Fruit fly (Drosophila melanogaster) whole organism, prepupa: ENCODE data around the gene CG6661.

ENCODE experiments used
- CG10631 ChIP-seq: fragments of 200-800 bp; sonication (Bioruptor generic); optimal IDR thresholded peaks from 2 replicates; lab custom pipeline; 2016; ENCODE audit warnings: missing biosample characterization, missing genetic modification characterization
- CG10669 ChIP-seq: fragments of 200-800 bp; sonication (Bioruptor generic); optimal IDR thresholded peaks from 3 replicates; lab custom pipeline; 2018; ENCODE audit warnings: missing biosample characterization, mild to moderate bottlenecking, missing genetic modification characterization, moderate library complexity
- CG11294 ChIP-seq: fragments of 200-800 bp; sonication (Bioruptor generic); IDR thresholded peaks from 2 replicates; pipeline ENCODE4 v1.3.6; 2022; ENCODE audit warnings: missing biosample characterization, missing genetic modification characterization
- CG15336 ChIP-seq: fragments of 200-800 bp; sonication (Bioruptor generic); IDR thresholded peaks from 2 replicates; pipeline ENCODE4 v1.3.6; 2022; ENCODE audit warnings: missing biosample characterization, missing genetic modification characterization
- CG16779 ChIP-seq: fragments of 200-800 bp; sonication (Bioruptor generic); optimal IDR thresholded peaks from 3 replicates; lab custom pipeline; 2017; ENCODE audit warnings: missing biosample characterization, mild to moderate bottlenecking, missing genetic modification characterization
- CG3032 ChIP-seq: fragments of 200-800 bp; optimal IDR thresholded peaks from 2 replicates; lab custom pipeline; 2019; ENCODE audit warnings: missing biosample characterization, mild to moderate bottlenecking, missing genetic modification characterization, moderate library complexity
- CG31627 ChIP-seq: fragments of 200-800 bp; sonication (Bioruptor generic); optimal IDR thresholded peaks from 3 replicates; lab custom pipeline; 2016; ENCODE audit warnings: missing biosample characterization, missing genetic modification characterization
- CG32006 ChIP-seq: fragments of 200-800 bp; sonication (Bioruptor generic); optimal IDR thresholded peaks from 3 replicates; lab custom pipeline; 2017; ENCODE audit warnings: missing biosample characterization, mild to moderate bottlenecking, missing genetic modification characterization
- CG34406 ChIP-seq: fragments of 200-800 bp; sonication (Bioruptor generic); optimal IDR thresholded peaks from 3 replicates; lab custom pipeline; 2016; ENCODE audit warnings: missing biosample characterization, missing genetic modification characterization
- CG3919 ChIP-seq: fragments of 200-800 bp; sonication (Bioruptor generic); optimal IDR thresholded peaks from 3 replicates; lab custom pipeline; 2016; ENCODE audit warnings: missing biosample characterization, missing genetic modification characterization
- CG6163 ChIP-seq: fragments of 200-800 bp; sonication (Bioruptor generic); IDR thresholded peaks from 3 replicates; pipeline ENCODE4 v1.3.6; 2022; ENCODE audit warnings: missing biosample characterization, missing genetic modification characterization
- CG6792 ChIP-seq: fragments of 200-800 bp; sonication (Bioruptor generic); optimal IDR thresholded peaks from 3 replicates; lab custom pipeline; 2016; ENCODE audit warnings: missing biosample characterization, missing genetic modification characterization
- CG6808 ChIP-seq: fragments of 200-800 bp; sonication (Bioruptor generic); optimal IDR thresholded peaks from 3 replicates; lab custom pipeline; 2017; ENCODE audit warnings: missing biosample characterization, missing genetic modification characterization, mild to moderate bottlenecking, moderate library complexity, missing genetic modification reagents
- CG6854 ChIP-seq: fragments of 200-800 bp; sonication (Bioruptor generic); optimal IDR thresholded peaks from 2 replicates; lab custom pipeline; 2017; ENCODE audit warnings: missing biosample characterization, mild to moderate bottlenecking, missing genetic modification characterization
- CG7368 ChIP-seq: fragments of 200-800 bp; sonication (Bioruptor generic); optimal IDR thresholded peaks from 3 replicates; lab custom pipeline; 2016; ENCODE audit warnings: missing biosample characterization, missing genetic modification characterization
- CG8119 ChIP-seq: fragments of 200-800 bp; sonication (Bioruptor generic); IDR thresholded peaks from 3 replicates; pipeline ENCODE4 v1.3.6; 2022; ENCODE audit warnings: missing biosample characterization, missing genetic modification characterization
- CG8319 ChIP-seq: fragments of 200-800 bp; sonication (Bioruptor generic); optimal IDR thresholded peaks from 3 replicates; lab custom pipeline; 2016; ENCODE audit warnings: missing biosample characterization, missing genetic modification characterization
- CG8632 ChIP-seq: fragments of 200-800 bp; sonication (Bioruptor generic); optimal IDR thresholded peaks from 3 replicates; lab custom pipeline; 2016; ENCODE audit warnings: missing biosample characterization, missing genetic modification characterization
- Eip75B ChIP-seq: fragments of 200-800 bp; sonication (Bioruptor generic); optimal IDR thresholded peaks from 3 replicates; lab custom pipeline; 2016; ENCODE audit warnings: missing biosample characterization, missing genetic modification characterization
- Eip78C ChIP-seq: fragments of 200-800 bp; sonication (Bioruptor generic); peaks from one replicate; lab custom pipeline; 2016; ENCODE audit warnings: missing biosample characterization, missing genetic modification characterization
- Eip93F ChIP-seq: fragments of 200-800 bp; sonication (Bioruptor generic); optimal IDR thresholded peaks from 2 replicates; lab custom pipeline; 2016; ENCODE audit warnings: missing biosample characterization, mild to moderate bottlenecking, missing genetic modification characterization
- Ets21C ChIP-seq: fragments of 200-800 bp; sonication (Bioruptor generic); optimal IDR thresholded peaks from 3 replicates; lab custom pipeline; 2016; ENCODE audit warnings: missing biosample characterization, missing genetic modification characterization
- Ets96B ChIP-seq: fragments of 200-800 bp; optimal IDR thresholded peaks from 2 replicates; lab custom pipeline; 2019; ENCODE audit warnings: missing biosample characterization, mild to moderate bottlenecking, missing genetic modification characterization, moderate library complexity
- Gug ChIP-seq: fragments of 200-800 bp; sonication (Bioruptor generic); IDR thresholded peaks from 2 replicates; pipeline ENCODE4 v1.3.6; 2022; ENCODE audit warnings: missing biosample characterization, missing genetic modification characterization
- Hr39 ChIP-seq: fragments of 200-800 bp; sonication (Bioruptor generic); optimal IDR thresholded peaks from 2 replicates; lab custom pipeline; 2016; ENCODE audit warnings: missing biosample characterization, missing genetic modification characterization
- Hr4 ChIP-seq: fragments of 200-800 bp; sonication (Bioruptor generic); optimal IDR thresholded peaks from 3 replicates; lab custom pipeline; 2016; ENCODE audit warnings: missing biosample characterization, missing genetic modification characterization
- Lpt ChIP-seq: fragments of 200-800 bp; sonication (Bioruptor generic); optimal IDR thresholded peaks from 3 replicates; lab custom pipeline; 2016; ENCODE audit warnings: missing biosample characterization, missing genetic modification characterization
- Met ChIP-seq: fragments of 200-800 bp; sonication (Bioruptor generic); optimal IDR thresholded peaks from 3 replicates; lab custom pipeline; 2016; ENCODE audit warnings: missing biosample characterization, missing genetic modification characterization
- OdsH ChIP-seq: fragments of 200-800 bp; sonication (Bioruptor generic); optimal IDR thresholded peaks from 3 replicates; lab custom pipeline; 2016; ENCODE audit warnings: missing biosample characterization, missing genetic modification characterization
- Smox ChIP-seq: fragments of 200-800 bp; sonication (Bioruptor generic); optimal IDR thresholded peaks from 3 replicates; lab custom pipeline; 2016; ENCODE audit warnings: missing biosample characterization, missing genetic modification characterization
- Sox14 ChIP-seq: fragments of 200-800 bp; sonication (Bioruptor generic); optimal IDR thresholded peaks from 3 replicates; lab custom pipeline; 2016; ENCODE audit warnings: missing biosample characterization, missing genetic modification characterization
- achi ChIP-seq: fragments of 200-800 bp; sonication (Bioruptor generic); optimal IDR thresholded peaks from 3 replicates; lab custom pipeline; 2016; ENCODE audit warnings: missing biosample characterization, missing genetic modification characterization
- acj6 ChIP-seq: fragments of 200-800 bp; sonication (Bioruptor generic); optimal IDR thresholded peaks from 3 replicates; lab custom pipeline; 2016; ENCODE audit warnings: missing biosample characterization, missing genetic modification characterization
- cyc ChIP-seq: fragments of 200-800 bp; sonication (Bioruptor generic); optimal IDR thresholded peaks from 3 replicates; lab custom pipeline; 2016; ENCODE audit warnings: missing biosample characterization, missing genetic modification characterization
- dac ChIP-seq: fragments of 200-800 bp; sonication (Bioruptor generic); optimal IDR thresholded peaks from 2 replicates; lab custom pipeline; 2017; ENCODE audit warnings: missing biosample characterization, mild to moderate bottlenecking, missing genetic modification characterization
- dsx ChIP-seq: fragments of 200-800 bp; optimal IDR thresholded peaks from 3 replicates; lab custom pipeline; 2019; ENCODE audit warnings: missing biosample characterization, mild to moderate bottlenecking, missing genetic modification characterization, moderate library complexity; ENCODE audit not compliant: poor library complexity, severe bottlenecking
- eg ChIP-seq: fragments of 200-800 bp; sonication (Bioruptor generic); IDR thresholded peaks from 3 replicates; pipeline ENCODE4 v1.3.6; 2022; ENCODE audit warnings: missing biosample characterization, missing genetic modification characterization
- esn ChIP-seq: fragments of 200-800 bp; sonication (Bioruptor generic); optimal IDR thresholded peaks from 2 replicates; lab custom pipeline; 2016; ENCODE audit warnings: missing biosample characterization, mild to moderate bottlenecking, missing genetic modification characterization, moderate library complexity
- fd59A ChIP-seq: fragments of 200-800 bp; sonication (Bioruptor generic); optimal IDR thresholded peaks from 2 replicates; lab custom pipeline; 2017; ENCODE audit warnings: missing biosample characterization, mild to moderate bottlenecking, missing genetic modification characterization, missing genetic modification reagents
- fd85E ChIP-seq: fragments of 200-800 bp; sonication (Bioruptor generic); optimal IDR thresholded peaks from 3 replicates; lab custom pipeline; 2016; ENCODE audit warnings: missing biosample characterization, missing genetic modification characterization
- fkh ChIP-seq: fragments of 200-800 bp; sonication (Bioruptor generic); optimal IDR thresholded peaks from 3 replicates; lab custom pipeline; 2017; ENCODE audit warnings: missing biosample characterization, mild to moderate bottlenecking, missing genetic modification characterization, moderate library complexity
- lz ChIP-seq: fragments of 200-800 bp; sonication (Bioruptor generic); optimal IDR thresholded peaks from 3 replicates; lab custom pipeline; 2016; ENCODE audit warnings: missing biosample characterization, missing genetic modification characterization
- net ChIP-seq: fragments of 200-800 bp; sonication (Bioruptor generic); optimal IDR thresholded peaks from 3 replicates; lab custom pipeline; 2016; ENCODE audit warnings: missing biosample characterization, missing genetic modification characterization
- pdm3 ChIP-seq: fragments of 200-800 bp; sonication (Bioruptor generic); optimal IDR thresholded peaks from 3 replicates; lab custom pipeline; 2016; ENCODE audit warnings: missing biosample characterization, missing genetic modification characterization
- salr ChIP-seq, 2 experiments: fragments of 200-800 bp; sonication (Bioruptor generic); optimal IDR thresholded peaks; 3 replicates each; lab custom pipeline; 2016 to 2018; ENCODE audit warnings: missing biosample characterization in 2 of 2, missing genetic modification characterization in 2 of 2, mild to moderate bottlenecking in 1 of 2
- spab ChIP-seq: fragments of 200-800 bp; sonication (Bioruptor generic); optimal IDR thresholded peaks from 2 replicates; lab custom pipeline; 2017; ENCODE audit warnings: missing biosample characterization, mild to moderate bottlenecking, missing genetic modification characterization, missing genetic modification reagents
- ss ChIP-seq, 2 experiments: fragments of 200-800 bp; sonication (Bioruptor generic); optimal IDR thresholded peaks; 2 replicates in 1 of 2; 3 replicates in 1 of 2; lab custom pipeline; 2017 to 2018; ENCODE audit warnings: mild to moderate bottlenecking in 2 of 2, missing biosample characterization in 2 of 2, missing genetic modification characterization in 2 of 2, moderate library complexity in 1 of 2
- svp ChIP-seq: fragments of 200-800 bp; sonication (Bioruptor generic); peaks from one replicate; lab custom pipeline; 2016; ENCODE audit warnings: missing biosample characterization, missing genetic modification characterization
- topi ChIP-seq: fragments of 200-800 bp; sonication (Bioruptor generic); optimal IDR thresholded peaks from 3 replicates; lab custom pipeline; 2016; ENCODE audit warnings: missing biosample characterization, missing genetic modification characterization

The CG6661 gene

dm6 chr3L:13993742-13994719 lies 40.5 kb upstream of the CG6661 start, which contains the start of gene CtsK1:
Gene CtsK1 (plus strand): TSS chr3L:13994231.
- TF ChIP-seq CG31627 (GFP tag; lab: Kevin White, UChicago) (peak; percentile 38), CG6792 (peak; percentile 38), eg (GFP tag; lab: Robert Waterston, UW) (peak; percentile 91), Smox (GFP tag; lab: Kevin White, UChicago) (peak; percentile 58), salr (GFP tag; optimal IDR thresholded peaks at IDR 0.05; lab: Kevin White, UChicago) (no peak), dsx (peak; percentile 18), Hr4 (GFP tag; lab: Kevin White, UChicago) (peak; percentile 58), CG3919 (peak; percentile 52), CG10669 (GFP tag; lab: Kevin White, UChicago) (peak; percentile 43), topi (GFP tag; lab: Kevin White, UChicago) (peak; percentile 31), fkh (no peak), Met (GFP tag; lab: Kevin White, UChicago) (peak; percentile 66), CG11294 (GFP tag; lab: Robert Waterston, UW) (peak; percentile 70), svp (GFP tag; lab: Kevin White, UChicago) (no peak), CG6163 (peak; percentile 78), CG6854 (GFP tag; lab: Kevin White, UChicago) (no peak), CG34406 (GFP tag; lab: Kevin White, UChicago) (peak; percentile 32), lz (GFP tag; lab: Kevin White, UChicago) (peak; percentile 48), Eip93F (GFP tag; lab: Kevin White, UChicago) (no peak), dac (GFP tag; lab: Kevin White, UChicago) (no peak), CG3032 (tag; lab: Kevin White, UChicago) (peak; percentile 65), Ets96B (tag; lab: Kevin White, UChicago) (peak; percentile 44), Gug (GFP tag; lab: Robert Waterston, UW) (peak; percentile 68), acj6 (peak; percentile 68), esn (peak; percentile 71), fd59A (GFP tag; lab: Kevin White, UChicago) (no peak), Eip78C (GFP tag; lab: Kevin White, UChicago) (peak; percentile 70), pdm3 (GFP tag; lab: Kevin White, UChicago) (peak; percentile 61), CG15336 (GFP tag; lab: Robert Waterston, UW) (peak; percentile 88), ss (GFP tag; optimal IDR thresholded peaks at IDR 0.05; lab: Kevin White, UChicago) (peak in 1 of 2 experiments; percentile 20), CG8119 (GFP tag; lab: Robert Waterston, UW) (peak; percentile 84), CG16779 (no peak), Eip75B (GFP tag; lab: Kevin White, UChicago) (peak; percentile 60), fd85E (no peak), OdsH (GFP tag; lab: Kevin White, UChicago) (peak; percentile 50), Sox14 (GFP tag; lab: Kevin White, UChicago) (peak; percentile 49), CG8319 (no peak), CG6808 (GFP tag; lab: Kevin White, UChicago) (peak; percentile 46), spab (GFP tag; lab: Kevin White, UChicago) (peak; percentile 10), achi (GFP tag; lab: Kevin White, UChicago) (peak; percentile 64), Hr39 (GFP tag; lab: Kevin White, UChicago) (peak; percentile 50), Lpt (GFP tag; lab: Kevin White, UChicago) (no peak), net (GFP tag; lab: Kevin White, UChicago) (peak; percentile 56), CG7368 (GFP tag; lab: Kevin White, UChicago) (no peak), CG32006 (GFP tag; lab: Kevin White, UChicago) (peak; percentile 56), cyc (GFP tag; lab: Kevin White, UChicago) (peak; percentile 6), CG10631 (peak; percentile 46), CG8632 (peak; percentile 44), Ets21C (no peak)
- TF ChIP-seq, all 60 proteins: peak for 36
